Fruit fly (Drosophila melanogaster) whole organism, prepupa: ENCODE data around the gene CG12279.

Experiments
- CG10631 ChIP-seq: fragments of 200-800 bp; sonication (Bioruptor generic); optimal IDR thresholded peaks from 2 replicates; lab custom pipeline; 2016; ENCODE audit warnings: missing biosample characterization, missing genetic modification characterization
- CG11762 ChIP-seq: fragments of 200-800 bp; sonication (Bioruptor generic); optimal IDR thresholded peaks from 3 replicates; lab custom pipeline; 2016; ENCODE audit warnings: missing biosample characterization, missing genetic modification characterization; ENCODE audit not compliant: insufficient read depth
- CG11902 ChIP-seq: fragments of 200-800 bp; sonication (Bioruptor generic); optimal IDR thresholded peaks from 3 replicates; lab custom pipeline; 2016; ENCODE audit warnings: missing biosample characterization, missing genetic modification characterization
- CG16779 ChIP-seq: fragments of 200-800 bp; sonication (Bioruptor generic); optimal IDR thresholded peaks from 3 replicates; lab custom pipeline; 2017; ENCODE audit warnings: missing biosample characterization, mild to moderate bottlenecking, missing genetic modification characterization
- CG32006 ChIP-seq: fragments of 200-800 bp; sonication (Bioruptor generic); optimal IDR thresholded peaks from 3 replicates; lab custom pipeline; 2017; ENCODE audit warnings: missing biosample characterization, mild to moderate bottlenecking, missing genetic modification characterization
- CG3919 ChIP-seq: fragments of 200-800 bp; sonication (Bioruptor generic); optimal IDR thresholded peaks from 3 replicates; lab custom pipeline; 2016; ENCODE audit warnings: missing biosample characterization, missing genetic modification characterization
- CG6163 ChIP-seq: fragments of 200-800 bp; sonication (Bioruptor generic); IDR thresholded peaks from 3 replicates; pipeline ENCODE4 v1.3.6; 2022; ENCODE audit warnings: missing biosample characterization, missing genetic modification characterization
- CG8119 ChIP-seq: fragments of 200-800 bp; sonication (Bioruptor generic); IDR thresholded peaks from 3 replicates; pipeline ENCODE4 v1.3.6; 2022; ENCODE audit warnings: missing biosample characterization, missing genetic modification characterization
- CG9139 ChIP-seq: fragments of 200-800 bp; sonication (Bioruptor generic); optimal IDR thresholded peaks from 3 replicates; lab custom pipeline; 2017; ENCODE audit warnings: missing biosample characterization, mild to moderate bottlenecking, missing genetic modification characterization
- Eip75B ChIP-seq: fragments of 200-800 bp; sonication (Bioruptor generic); optimal IDR thresholded peaks from 3 replicates; lab custom pipeline; 2016; ENCODE audit warnings: missing biosample characterization, missing genetic modification characterization
- Eip78C ChIP-seq: fragments of 200-800 bp; sonication (Bioruptor generic); peaks from one replicate; lab custom pipeline; 2016; ENCODE audit warnings: missing biosample characterization, missing genetic modification characterization
- Gug ChIP-seq: fragments of 200-800 bp; sonication (Bioruptor generic); IDR thresholded peaks from 2 replicates; pipeline ENCODE4 v1.3.6; 2022; ENCODE audit warnings: missing biosample characterization, missing genetic modification characterization
- Hr38 ChIP-seq: sonication (Bioruptor generic); optimal IDR thresholded peaks from 2 replicates; lab custom pipeline; 2016; ENCODE audit warnings: missing biosample characterization, missing genetic modification characterization
- Met ChIP-seq: fragments of 200-800 bp; sonication (Bioruptor generic); optimal IDR thresholded peaks from 3 replicates; lab custom pipeline; 2016; ENCODE audit warnings: missing biosample characterization, missing genetic modification characterization
- Sox14 ChIP-seq: fragments of 200-800 bp; sonication (Bioruptor generic); optimal IDR thresholded peaks from 3 replicates; lab custom pipeline; 2016; ENCODE audit warnings: missing biosample characterization, missing genetic modification characterization
- cyc ChIP-seq: fragments of 200-800 bp; sonication (Bioruptor generic); optimal IDR thresholded peaks from 3 replicates; lab custom pipeline; 2016; ENCODE audit warnings: missing biosample characterization, missing genetic modification characterization
- dac ChIP-seq: fragments of 200-800 bp; sonication (Bioruptor generic); optimal IDR thresholded peaks from 2 replicates; lab custom pipeline; 2017; ENCODE audit warnings: missing biosample characterization, mild to moderate bottlenecking, missing genetic modification characterization
- dsx ChIP-seq: fragments of 200-800 bp; optimal IDR thresholded peaks from 3 replicates; lab custom pipeline; 2019; ENCODE audit warnings: missing biosample characterization, mild to moderate bottlenecking, missing genetic modification characterization, moderate library complexity; ENCODE audit not compliant: poor library complexity, severe bottlenecking
- eg ChIP-seq: fragments of 200-800 bp; sonication (Bioruptor generic); IDR thresholded peaks from 3 replicates; pipeline ENCODE4 v1.3.6; 2022; ENCODE audit warnings: missing biosample characterization, missing genetic modification characterization
- esn ChIP-seq: fragments of 200-800 bp; sonication (Bioruptor generic); optimal IDR thresholded peaks from 2 replicates; lab custom pipeline; 2016; ENCODE audit warnings: missing biosample characterization, mild to moderate bottlenecking, missing genetic modification characterization, moderate library complexity
- fd85E ChIP-seq: fragments of 200-800 bp; sonication (Bioruptor generic); optimal IDR thresholded peaks from 3 replicates; lab custom pipeline; 2016; ENCODE audit warnings: missing biosample characterization, missing genetic modification characterization
- pdm3 ChIP-seq: fragments of 200-800 bp; sonication (Bioruptor generic); optimal IDR thresholded peaks from 3 replicates; lab custom pipeline; 2016; ENCODE audit warnings: missing biosample characterization, missing genetic modification characterization
- spab ChIP-seq: fragments of 200-800 bp; sonication (Bioruptor generic); optimal IDR thresholded peaks from 2 replicates; lab custom pipeline; 2017; ENCODE audit warnings: missing biosample characterization, mild to moderate bottlenecking, missing genetic modification characterization, missing genetic modification reagents
- ss ChIP-seq, 2 experiments: fragments of 200-800 bp; sonication (Bioruptor generic); optimal IDR thresholded peaks; 2 replicates in 1 of 2; 3 replicates in 1 of 2; lab custom pipeline; 2017 to 2018; ENCODE audit warnings: mild to moderate bottlenecking in 2 of 2, missing biosample characterization in 2 of 2, missing genetic modification characterization in 2 of 2, moderate library complexity in 1 of 2
- svp ChIP-seq: fragments of 200-800 bp; sonication (Bioruptor generic); peaks from one replicate; lab custom pipeline; 2016; ENCODE audit warnings: missing biosample characterization, missing genetic modification characterization
- vri ChIP-seq: fragments of 200-800 bp; sonication (Bioruptor generic); optimal IDR thresholded peaks from 3 replicates; lab custom pipeline; 2016; ENCODE audit warnings: missing biosample characterization, mild to moderate bottlenecking, missing genetic modification characterization

The CG12279 gene

dm6 chr3R:12678850-12679249 is 26.0 kb upstream of the CG12279 start, which contains the start of gene mbo:
Gene mbo, minus strand, starts transcription at chr3R:12679052.
- no peak for TF ChIP-seq CG16779 (tag; lab: Kevin White, UChicago)
- TF ChIP-seq CG6163 (GFP tag; lab: Robert Waterston, UW), result no peak
- TF ChIP-seq svp (GFP tag; lab: Kevin White, UChicago), result no peak
- TF ChIP-seq Hr38 (GFP tag; lab: Kevin White, UChicago), result no peak
- TF ChIP-seq CG11762, result no peak
- no peak for TF ChIP-seq ss (GFP tag; optimal IDR thresholded peaks at IDR 0.05; lab: Kevin White, UChicago)
- no peak for TF ChIP-seq CG3919 (GFP tag; lab: Kevin White, UChicago)
- TF ChIP-seq, all 60 proteins: peak for 0

dm6 chr3R:12681275-12681674 is 23.6 kb upstream of the CG12279 start, which contains the start of gene Cyp313a4:
Gene Cyp313a4, minus strand, starts transcription at chr3R:12681375.
- no peak for TF ChIP-seq CG11762
- no peak for TF ChIP-seq CG9139
- TF ChIP-seq svp (GFP tag; lab: Kevin White, UChicago), result peak; percentile 79

- TF ChIP-seq CG16779 (tag; lab: Kevin White, UChicago), result no peak
Measured at dm6 chr3R:12685290-12685689, 19.6 kb upstream of the CG12279 start.

- no peak for TF ChIP-seq CG16779 (tag; lab: Kevin White, UChicago)
- TF ChIP-seq dac (GFP tag; lab: Kevin White, UChicago), result no peak
- peak; percentile 20 for TF ChIP-seq Eip78C (GFP tag; lab: Kevin White, UChicago)
- no peak for TF ChIP-seq Met (GFP tag; lab: Kevin White, UChicago)
Measured at dm6 chr3R:12688116-12688515, 16.8 kb upstream of the CG12279 start.

- TF ChIP-seq CG3919 (GFP tag; lab: Kevin White, UChicago) (no peak), Sox14 (GFP tag; lab: Kevin White, UChicago) (no peak), cyc (no peak), dsx (peak; percentile 77), CG11762 (no peak), svp (GFP tag; lab: Kevin White, UChicago) (peak; percentile 94), spab (GFP tag; lab: Kevin White, UChicago) (no peak), Eip75B (GFP tag; lab: Kevin White, UChicago) (no peak)
Measured at dm6 chr3R:12688672-12689417, 16.0 kb upstream of the CG12279 start, which contains the start of gene kar. Gene kar, minus strand, starts transcription at chr3R:12689367.

dm6 chr3R:12691422-12692101 is 13.3 kb upstream of the CG12279 start, which contains the start of gene Arp1:
Gene Arp1, plus strand, starts transcription at chr3R:12691743.
- TF ChIP-seq vri (GFP tag; lab: Kevin White, UChicago) (no peak), Eip78C (GFP tag; lab: Kevin White, UChicago) (peak; percentile 38)

- TF ChIP-seq esn (no peak), CG10631 (GFP tag; lab: Kevin White, UChicago) (no peak), pdm3 (GFP tag; lab: Kevin White, UChicago) (no peak), CG32006 (GFP tag; lab: Kevin White, UChicago) (no peak), eg (GFP tag; lab: Robert Waterston, UW) (no peak)
Measured at dm6 chr3R:12692497-12692896, 12.4 kb upstream of the CG12279 start, which contains the start of gene CG31347. Gene CG31347, minus strand, starts transcription at chr3R:12692597.

dm6 chr3R:12694742-12695141 is 10.2 kb upstream of the CG12279 start, which contains the start of the genes CG14391 and NijC:
Gene CG14391, minus strand, starts transcription at chr3R:12694842.
Gene NijC, plus strand, starts transcription at chr3R:12695129.
- no peak for TF ChIP-seq CG11902 (GFP tag; lab: Kevin White, UChicago)
- no peak for TF ChIP-seq CG8119 (GFP tag; lab: Robert Waterston, UW)
- TF ChIP-seq fd85E, result no peak
- no peak for TF ChIP-seq dac (GFP tag; lab: Kevin White, UChicago)
- TF ChIP-seq CG16779 (tag; lab: Kevin White, UChicago), result no peak
- TF ChIP-seq Gug (GFP tag; lab: Robert Waterston, UW), result no peak
